Worm (Caenorhabditis elegans) whole organism, early embryonic: Measurements from ENCODE around the gene cth-2.

Experiments used
- B0310.2 ChIP-seq: sonication (generic microtip); optimal IDR thresholded peaks from 2 replicates; lab custom pipeline; 2016; ENCODE audit warnings: mild to moderate bottlenecking, missing genetic modification characterization, missing compliant biosample characterization
- F13C5.2 ChIP-seq: sonication (generic microtip); optimal IDR thresholded peaks from 2 replicates; lab custom pipeline; 2017; ENCODE audit warnings: mild to moderate bottlenecking, missing genetic modification characterization, inconsistent platforms, missing compliant biosample characterization
- aly-1 ChIP-seq: sonication (generic microtip); optimal IDR thresholded peaks from 2 replicates; lab custom pipeline; 2016; ENCODE audit warnings: missing genetic modification characterization, missing compliant biosample characterization
- ama-1 ChIP-seq: fragments of 150-350 bp; optimal IDR thresholded peaks from 2 replicates; lab custom pipeline; 2014
- ceh-36 ChIP-seq: sonication (generic microtip); optimal IDR thresholded peaks from 2 replicates; lab custom pipeline; 2016; ENCODE audit warnings: missing genetic modification characterization, inconsistent platforms, missing compliant biosample characterization
- ets-7 ChIP-seq: sonication (generic microtip); optimal IDR thresholded peaks from 2 replicates; lab custom pipeline; 2016; ENCODE audit warnings: missing genotype, missing genetic modification characterization, missing compliant biosample characterization
- flt-1 ChIP-seq: fragments of 200-800 bp; sonication (Bioruptor generic); IDR thresholded peaks from 2 replicates; pipeline ENCODE4 v1.3.6; 2022; ENCODE audit warnings: missing genetic modification characterization, missing compliant biosample characterization
- hmbx-1 ChIP-seq: sonication (generic microtip); optimal IDR thresholded peaks from 2 replicates; lab custom pipeline; 2016; ENCODE audit warnings: mild to moderate bottlenecking, missing genetic modification characterization, missing compliant biosample characterization
- hmg-4 ChIP-seq: fragments of 200-800 bp; sonication (Bioruptor generic); optimal IDR thresholded peaks from 2 replicates; lab custom pipeline; 2018; ENCODE audit warnings: mild to moderate bottlenecking, missing genetic modification characterization, missing compliant biosample characterization
- pes-1 ChIP-seq: fragments of 200-800 bp; sonication (Bioruptor generic); IDR thresholded peaks from 2 replicates; pipeline ENCODE4 v1.3.6; 2022; ENCODE audit warnings: missing genetic modification reagents, missing genetic modification characterization, missing compliant biosample characterization
- tbx-11 ChIP-seq: fragments of 200-800 bp; sonication (Bioruptor generic); IDR thresholded peaks from 2 replicates; pipeline ENCODE4 v1.3.6; 2022; ENCODE audit warnings: missing genetic modification characterization, missing compliant biosample characterization
- tra-4 ChIP-seq: sonication (generic microtip); optimal IDR thresholded peaks from 2 replicates; lab custom pipeline; 2017; ENCODE audit warnings: missing genetic modification characterization, missing compliant biosample characterization

ce11 chrII:7053001-7053400, 4.8 kb downstream of the cth-2 start, which contains the start of gene ZK1127.13:
- TF ChIP-seq tra-4 (tag; lab: Kevin White, UChicago), result no peak
- no peak for TF ChIP-seq B0310.2 (tag; lab: Kevin White, UChicago)
- TF ChIP-seq pes-1 (GFP tag; lab: Robert Waterston, UW), result no peak
- no peak for TF ChIP-seq flt-1 (GFP tag; lab: Robert Waterston, UW)
- TF ChIP-seq tbx-11 (GFP tag; lab: Robert Waterston, UW), result no peak
- no peak for TF ChIP-seq ets-7 (tag; lab: Kevin White, UChicago)
- TF ChIP-seq aly-1 (tag; lab: Kevin White, UChicago), result no peak
- TF ChIP-seq hmbx-1, result no peak
- no peak for TF ChIP-seq ama-1
- no peak for TF ChIP-seq ceh-36 (tag; lab: Kevin White, UChicago)
- TF ChIP-seq hmg-4 (GFP tag; lab: Kevin White, UChicago), result no peak
- no peak for TF ChIP-seq F13C5.2 (tag; lab: Kevin White, UChicago)
